Fruit fly (Drosophila melanogaster): Measurements from ENCODE around the gene Edem1.

Gene Edem1

DNA sequence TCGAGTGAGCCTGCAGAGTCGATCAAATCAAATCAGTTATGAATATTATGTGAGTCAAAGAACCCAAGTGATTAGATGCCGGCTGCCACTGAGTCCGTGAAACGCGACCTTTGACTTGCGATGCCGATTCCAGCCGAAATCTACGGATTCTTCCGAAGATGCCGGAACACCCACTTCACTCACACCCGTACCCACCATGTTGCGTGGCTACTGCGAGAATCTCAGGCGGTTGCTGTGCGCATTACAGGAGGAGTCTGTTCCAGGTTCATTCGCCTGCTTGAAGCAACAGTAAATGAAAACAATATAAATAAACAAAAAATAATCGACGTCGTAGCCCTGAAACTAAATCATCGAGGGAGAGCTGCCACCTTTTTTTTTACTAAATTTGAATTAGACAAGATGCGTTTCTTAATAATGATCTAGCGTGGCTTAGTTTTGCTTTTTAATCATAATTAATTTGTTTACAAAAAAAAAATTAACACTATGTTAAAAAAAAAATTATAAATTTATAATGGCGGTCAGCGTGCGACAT is 7.0 kb downstream of the Edem1 start, which contains the start of gene Ldaf1 (continued):
- TF ChIP-seq CG6854 (GFP tag; optimal IDR thresholded peaks at IDR 0.05), result no peak
- TF ChIP-seq Scr (GFP tag; IDR thresholded peaks at IDR 0.05; ENCODE audit: partially characterized antibody), result 0 out of 2 replicates have a peak, but pooled peaks have one; percentile 23
- no peak for TF ChIP-seq CG11723 (GFP tag; optimal IDR thresholded peaks at IDR 0.05)
- TF ChIP-seq onecut (GFP tag; IDR thresholded peaks at IDR 0.05), result no peak
- TF ChIP-seq ci (GFP tag; IDR thresholded peaks at IDR 0.05), result no peak
- TF ChIP-seq Opbp (GFP tag; IDR thresholded peaks at IDR 0.05; ENCODE audit: partially characterized antibody), result no peak
- no peak for TF ChIP-seq pfk (GFP tag; optimal IDR thresholded peaks at IDR 0.05)
- no peak for TF ChIP-seq CG2889 (GFP tag; IDR thresholded peaks at IDR 0.05)
- TF ChIP-seq Lim3 (GFP tag; IDR thresholded peaks at IDR 0.05), result no peak
- TF ChIP-seq Dad (GFP tag; optimal IDR thresholded peaks at IDR 0.05), result no peak
- no peak for TF ChIP-seq Ssrp (tag; optimal IDR thresholded peaks at IDR 0.05)
- TF ChIP-seq CG3847 (GFP tag; IDR thresholded peaks at IDR 0.05), result no peak
- no peak for TF ChIP-seq CG10462 (GFP tag; optimal IDR thresholded peaks at IDR 0.05)
- no peak for TF ChIP-seq inv (GFP tag; IDR thresholded peaks at IDR 0.05; ENCODE audit: partially characterized antibody)
- no peak for TF ChIP-seq CG13123 (GFP tag; optimal IDR thresholded peaks at IDR 0.05)
- no peak for TF ChIP-seq CG7839 (tag; optimal IDR thresholded peaks at IDR 0.05)
- peak; percentile 5 for TF ChIP-seq Sry-δ (GFP tag; optimal IDR thresholded peaks at IDR 0.05)
- peak; percentile 54 for TF ChIP-seq Dp (GFP tag; optimal IDR thresholded peaks at IDR 0.05)
- TF ChIP-seq CHES-1-like (GFP tag; optimal IDR thresholded peaks at IDR 0.05), result no peak
- no peak for TF ChIP-seq twi (tag; optimal IDR thresholded peaks at IDR 0.05)
- no peak for TF ChIP-seq CG8388 (GFP tag; optimal IDR thresholded peaks at IDR 0.05)
- no peak for TF ChIP-seq Optix (GFP tag; IDR thresholded peaks at IDR 0.05)
- no peak for TF ChIP-seq Ravus (GFP tag; IDR thresholded peaks at IDR 0.05)
- no peak for TF ChIP-seq HLHmδ (GFP tag; optimal IDR thresholded peaks at IDR 0.05)
- TF ChIP-seq CG3065 (GFP tag; optimal IDR thresholded peaks at IDR 0.05), result no peak
- TF ChIP-seq CG16779 (GFP tag; IDR thresholded peaks at IDR 0.05), result no peak
- peak in 1 of 2 experiments; percentile 55 for TF ChIP-seq Hr78 (GFP tag; optimal IDR thresholded peaks at IDR 0.05)
- no peak for TF ChIP-seq so (GFP tag; IDR thresholded peaks at IDR 0.05)
- TF ChIP-seq ara (GFP tag; IDR thresholded peaks at IDR 0.05), result no peak
- peak; percentile 20 for TF ChIP-seq grau (tag; optimal IDR thresholded peaks at IDR 0.05)
- TF ChIP-seq ind (GFP tag; optimal IDR thresholded peaks at IDR 0.05), result no peak
- no peak for TF ChIP-seq Adf1 (GFP tag; IDR thresholded peaks at IDR 0.05)
- no peak for TF ChIP-seq tap (tag; optimal IDR thresholded peaks at IDR 0.05)
- TF ChIP-seq CG14014 (GFP tag; IDR thresholded peaks at IDR 0.05), result no peak
- TF ChIP-seq fd102C (GFP tag; optimal IDR thresholded peaks at IDR 0.05), result no peak
- no peak for TF ChIP-seq corto (GFP tag; optimal IDR thresholded peaks at IDR 0.05)
- no peak for TF ChIP-seq salm (tag; optimal IDR thresholded peaks at IDR 0.05)
- peak; percentile 87 for TF ChIP-seq CG7928 (GFP tag; optimal IDR thresholded peaks at IDR 0.05)
- TF ChIP-seq Pdp1 (GFP tag; optimal IDR thresholded peaks at IDR 0.05), result no peak
- TF ChIP-seq CG1792 (GFP tag; optimal IDR thresholded peaks at IDR 0.05), result no peak

DNA sequence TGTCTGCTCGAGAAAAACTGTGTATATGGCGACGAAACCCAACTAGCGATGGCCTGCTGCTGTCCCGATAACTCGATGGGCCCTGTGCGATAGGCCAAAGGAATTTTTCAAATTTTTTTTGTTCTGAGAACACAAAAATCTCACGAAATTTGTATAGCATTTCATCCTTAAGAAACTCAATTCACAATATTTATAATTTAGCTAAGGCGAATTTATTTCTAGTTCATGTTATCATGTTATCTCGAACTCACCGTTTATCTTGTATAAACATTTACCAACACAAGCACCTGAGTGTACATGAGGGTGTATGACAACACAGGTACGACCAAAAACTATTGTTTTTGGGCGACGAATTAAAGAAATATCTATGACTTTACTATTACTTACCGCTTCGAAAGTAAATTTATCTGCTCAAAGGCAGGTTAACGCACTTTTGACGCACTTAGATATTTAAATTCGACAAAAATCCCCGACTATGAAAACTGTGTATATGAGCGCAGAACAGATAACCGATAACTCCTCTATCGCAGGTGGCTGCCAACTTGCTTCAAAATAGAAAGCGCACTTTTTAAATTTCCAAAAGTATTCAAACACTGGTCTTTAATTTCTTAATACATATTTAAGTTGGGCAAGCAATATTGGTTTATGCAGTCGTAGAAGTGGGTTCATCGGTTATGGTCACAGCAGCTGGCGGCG is 8.4 kb downstream of the Edem1 start, which contains the start of gene arm:
Gene arm, minus strand, starts transcription at position 524 of the 696 bp plus-strand sequence.
- TF ChIP-seq CG6254 (GFP tag; optimal IDR thresholded peaks at IDR 0.05) (no peak), CG6272 (GFP tag; IDR thresholded peaks at IDR 0.05) (no peak), jumu (GFP tag; optimal IDR thresholded peaks at IDR 0.05) (peak; percentile 10), Dek (tag; optimal IDR thresholded peaks at IDR 0.05) (no peak), E2f2 (GFP tag; IDR thresholded peaks at IDR 0.05) (peak; percentile 85), gfzf (GFP tag; optimal IDR thresholded peaks at IDR 0.05) (peak; percentile 16), Tbp (GFP tag; optimal IDR thresholded peaks at IDR 0.05) (no peak), Dbx (GFP tag; IDR thresholded peaks at IDR 0.05) (no peak), fd3F (GFP tag; optimal IDR thresholded peaks at IDR 0.05) (no peak), CG1603 (tag; optimal IDR thresholded peaks at IDR 0.05) (no peak), CG4820 (GFP tag; optimal IDR thresholded peaks at IDR 0.05) (peak; percentile 26), CG17802 (tag; optimal IDR thresholded peaks at IDR 0.05) (peak; percentile 24)
